Worm (Caenorhabditis elegans): Measurements from ENCODE around the gene C33H5.2.

DNA sequence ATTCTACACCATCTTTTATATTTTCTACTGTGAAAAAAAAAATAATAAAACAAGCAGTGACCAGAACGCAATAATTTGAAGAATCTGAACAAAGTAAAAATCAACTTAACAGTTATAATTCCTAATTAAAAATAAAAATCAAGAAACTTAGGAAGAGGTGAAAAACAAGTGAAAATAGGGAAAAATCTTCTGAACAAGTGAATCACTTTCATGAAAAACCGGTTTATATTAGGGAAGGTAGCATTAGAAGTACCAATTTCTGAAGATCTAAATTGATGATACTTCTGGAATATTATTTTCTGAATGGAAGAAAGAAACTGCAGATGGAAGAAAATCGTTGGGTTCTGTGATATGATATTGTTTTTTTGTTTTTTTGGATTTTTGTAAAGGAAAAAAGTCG lies 31.7 kb downstream of the C33H5.2 start:
- TF ChIP-seq flt-1 (GFP tag; IDR thresholded peaks at IDR 0.05) (no peak), hnd-1 (tag; optimal IDR thresholded peaks at IDR 0.05) (no peak), tra-4 (tag; optimal IDR thresholded peaks at IDR 0.05) (no peak), ceh-36 (tag; optimal IDR thresholded peaks at IDR 0.05) (no peak), aly-1 (tag; optimal IDR thresholded peaks at IDR 0.05) (no peak), F13C5.2 (tag; optimal IDR thresholded peaks at IDR 0.05) (no peak), hmbx-1 (tag; optimal IDR thresholded peaks at IDR 0.05) (no peak), pes-1 (GFP tag; IDR thresholded peaks at IDR 0.05) (no peak), ama-1 (optimal IDR thresholded peaks at IDR 0.05) (no peak), ceh-13 (GFP tag; optimal IDR thresholded peaks at IDR 0.05) (no peak)

Measured in whole organism, early embryonic.